Fruit fly (Drosophila melanogaster) whole organism, embryonic: ENCODE data around the gene Gale.

Experiments used
- ATbp ChIP-seq: fragments of 200-800 bp; sonication (Bioruptor generic); optimal IDR thresholded peaks from 2 replicates; lab custom pipeline; 2017; ENCODE audit warnings: missing biosample characterization, mild to moderate bottlenecking, missing genetic modification characterization, missing genetic modification reagents
- Abd-B ChIP-seq: fragments of 200-800 bp; sonication (Bioruptor generic); optimal IDR thresholded peaks from 2 replicates; lab custom pipeline; 2018; ENCODE audit warnings: missing biosample characterization, mild to moderate bottlenecking, missing genetic modification characterization, moderate library complexity
- Atf-2 ChIP-seq: fragments of 200-800 bp; sonication (Bioruptor generic); optimal IDR thresholded peaks from 2 replicates; lab custom pipeline; 2016; ENCODE audit warnings: missing biosample characterization, missing genetic modification characterization
- B-H1 ChIP-seq: fragments of 200-800 bp; sonication (Bioruptor generic); IDR thresholded peaks from 3 replicates; pipeline ENCODE4 v1.3.6; 2022; ENCODE audit warnings: missing biosample characterization, missing genetic modification characterization
- B-H2 ChIP-seq: fragments of 200-800 bp; sonication (Bioruptor generic); optimal IDR thresholded peaks from 2 replicates; lab custom pipeline; 2018; ENCODE audit warnings: missing biosample characterization, mild to moderate bottlenecking, missing genetic modification characterization
- Bdp1 ChIP-seq: fragments of 200-800 bp; sonication (Bioruptor generic); optimal IDR thresholded peaks from 3 replicates; lab custom pipeline; 2016; ENCODE audit warnings: missing biosample characterization, missing genetic modification characterization
- CG10147 ChIP-seq: fragments of 200-800 bp; sonication (Bioruptor generic); optimal IDR thresholded peaks from 2 replicates; lab custom pipeline; 2019; ENCODE audit warnings: missing biosample characterization, mild to moderate bottlenecking, missing genetic modification characterization, moderate library complexity
- CG10366 ChIP-seq: fragments of 200-800 bp; sonication (Bioruptor generic); IDR thresholded peaks from 2 replicates; pipeline ENCODE4 v1.3.6; 2022; ENCODE audit warnings: missing biosample characterization, missing genetic modification characterization
- CG10565 ChIP-seq: fragments of 200-800 bp; sonication (Bioruptor generic); optimal IDR thresholded peaks from 3 replicates; lab custom pipeline; 2016; ENCODE audit warnings: missing biosample characterization, mild to moderate bottlenecking, missing genetic modification characterization
- CG11085 ChIP-seq: fragments of 200-800 bp; sonication (Bioruptor generic); IDR thresholded peaks from 2 replicates; pipeline ENCODE4 v1.3.6; 2022; ENCODE audit warnings: missing biosample characterization, missing genetic modification characterization
- CG11398 ChIP-seq: fragments of 200-800 bp; sonication (Bioruptor generic); optimal IDR thresholded peaks from 2 replicates; lab custom pipeline; 2016; ENCODE audit warnings: missing biosample characterization, missing genetic modification characterization
- CG1233 ChIP-seq: fragments of 200-800 bp; sonication (Bioruptor generic); optimal IDR thresholded peaks from 4 replicates; lab custom pipeline; 2018; ENCODE audit warnings: missing biosample characterization, mild to moderate bottlenecking, missing genetic modification characterization
- CG13123 ChIP-seq: fragments of 200-800 bp; sonication (Bioruptor generic); optimal IDR thresholded peaks from 2 replicates; lab custom pipeline; 2016; ENCODE audit warnings: missing biosample characterization, missing genetic modification characterization
- CG13424 ChIP-seq: fragments of 200-800 bp; sonication (Bioruptor generic); optimal IDR thresholded peaks from 2 replicates; lab custom pipeline; 2019; ENCODE audit warnings: missing biosample characterization, mild to moderate bottlenecking, missing genetic modification characterization, moderate library complexity
- CG15696 ChIP-seq: fragments of 200-800 bp; sonication (Bioruptor generic); optimal IDR thresholded peaks from 2 replicates; lab custom pipeline; 2019; ENCODE audit warnings: missing biosample characterization, mild to moderate bottlenecking, missing genetic modification characterization, moderate library complexity
- CG1792 ChIP-seq: fragments of 200-800 bp; sonication (Bioruptor generic); optimal IDR thresholded peaks from 2 replicates; lab custom pipeline; 2016; ENCODE audit warnings: missing biosample characterization, missing genetic modification characterization
- CG18599 ChIP-seq: fragments of 200-800 bp; sonication (Bioruptor generic); optimal IDR thresholded peaks from 3 replicates; lab custom pipeline; 2017; ENCODE audit warnings: missing biosample characterization, missing genetic modification characterization, mild to moderate bottlenecking, moderate library complexity, missing genetic modification reagents
- CG2116 ChIP-seq: fragments of 200-800 bp; sonication (Bioruptor generic); optimal IDR thresholded peaks from 3 replicates; lab custom pipeline; 2018; ENCODE audit warnings: missing biosample characterization, mild to moderate bottlenecking, missing genetic modification characterization
- CG2129 ChIP-seq: fragments of 200-800 bp; sonication (Bioruptor generic); IDR thresholded peaks from 2 replicates; pipeline ENCODE4 v1.3.6; 2022; ENCODE audit warnings: missing biosample characterization, missing genetic modification characterization; ENCODE audit not compliant: partially characterized antibody
- CG30403 ChIP-seq: fragments of 200-800 bp; sonication (Bioruptor generic); optimal IDR thresholded peaks from 3 replicates; lab custom pipeline; 2016; ENCODE audit warnings: missing biosample characterization, missing genetic modification characterization
- CG4404 ChIP-seq: fragments of 200-800 bp; sonication (Bioruptor generic); IDR thresholded peaks from 2 replicates; pipeline ENCODE4 v1.3.6; 2022; ENCODE audit warnings: missing biosample characterization, missing genetic modification characterization
- CG5953 ChIP-seq: fragments of 200-800 bp; sonication (Bioruptor generic); IDR thresholded peaks from 2 replicates; pipeline ENCODE4 v1.3.6; 2022; ENCODE audit warnings: missing biosample characterization, missing genetic modification characterization
- CG6654 ChIP-seq: fragments of 200-800 bp; sonication (Bioruptor generic); optimal IDR thresholded peaks from 2 replicates; lab custom pipeline; 2017; ENCODE audit warnings: missing biosample characterization, mild to moderate bottlenecking, missing genetic modification characterization
- CG6683 ChIP-seq: fragments of 200-800 bp; sonication (Bioruptor generic); optimal IDR thresholded peaks from 2 replicates; lab custom pipeline; 2017; ENCODE audit warnings: missing biosample characterization, mild to moderate bottlenecking, missing genetic modification characterization, missing genetic modification reagents
- CG7786 ChIP-seq: fragments of 200-800 bp; sonication (Bioruptor generic); optimal IDR thresholded peaks from 2 replicates; lab custom pipeline; 2016; ENCODE audit warnings: missing biosample characterization, missing genetic modification characterization
- CG8359 ChIP-seq: fragments of 200-800 bp; sonication (Bioruptor generic); optimal IDR thresholded peaks from 2 replicates; lab custom pipeline; 2017; ENCODE audit warnings: missing biosample characterization, mild to moderate bottlenecking, missing genetic modification characterization, borderline replicate concordance
- Dip3 ChIP-seq: fragments of 200-800 bp; sonication (Bioruptor generic); optimal IDR thresholded peaks from 3 replicates; lab custom pipeline; 2016; ENCODE audit warnings: missing biosample characterization, missing genetic modification characterization
- Doc3 ChIP-seq: fragments of 200-800 bp; sonication (Bioruptor generic); IDR thresholded peaks from 3 replicates; pipeline ENCODE4 v1.3.6; 2022; ENCODE audit warnings: missing biosample characterization, missing genetic modification characterization; ENCODE audit not compliant: partially characterized antibody
- Elba2 ChIP-seq: fragments of 200-800 bp; sonication (Bioruptor generic); optimal IDR thresholded peaks from 3 replicates; lab custom pipeline; 2016; ENCODE audit warnings: missing biosample characterization, missing genetic modification characterization
- HLH3B ChIP-seq: fragments of 200-800 bp; sonication (Bioruptor generic); IDR thresholded peaks from 2 replicates; pipeline ENCODE4 v1.3.6; 2022; ENCODE audit warnings: missing biosample characterization, missing genetic modification characterization
- Lhr ChIP-seq: fragments of 200-800 bp; sonication (Bioruptor generic); optimal IDR thresholded peaks from 3 replicates; lab custom pipeline; 2017; ENCODE audit warnings: mild to moderate bottlenecking, missing biosample characterization, missing genetic modification reagents, missing genetic modification characterization
- NC2α ChIP-seq: fragments of 200-800 bp; sonication (Bioruptor generic); optimal IDR thresholded peaks from 2 replicates; lab custom pipeline; 2016; ENCODE audit warnings: missing biosample characterization, missing genetic modification characterization
- Neu2 ChIP-seq: fragments of 200-800 bp; sonication (Bioruptor generic); optimal IDR thresholded peaks from 3 replicates; lab custom pipeline; 2016; ENCODE audit warnings: missing biosample characterization, missing genetic modification characterization, borderline replicate concordance
- Sin3A ChIP-seq: fragments of >200 bp; optimal IDR thresholded peaks from 2 replicates; lab custom pipeline; 2018
- aop ChIP-seq: fragments of 200-800 bp; sonication (Bioruptor generic); IDR thresholded peaks from 2 replicates; pipeline ENCODE4 v1.3.6; 2022; ENCODE audit warnings: missing biosample characterization, missing genetic modification characterization
- ase ChIP-seq: fragments of 200-800 bp; sonication (Bioruptor generic); IDR thresholded peaks from 3 replicates; pipeline ENCODE4 v1.3.6; 2022; ENCODE audit warnings: missing biosample characterization, missing genetic modification characterization
- caup ChIP-seq: fragments of 200-800 bp; sonication (Bioruptor generic); optimal IDR thresholded peaks from 3 replicates; lab custom pipeline; 2017; ENCODE audit warnings: missing biosample characterization, mild to moderate bottlenecking, missing genetic modification characterization, moderate library complexity; ENCODE audit not compliant: severe bottlenecking
- chm ChIP-seq: fragments of 200-800 bp; sonication (Bioruptor generic); IDR thresholded peaks from 2 replicates; pipeline ENCODE4 v1.3.6; 2022; ENCODE audit warnings: missing biosample characterization, missing genetic modification characterization
- croc ChIP-seq: fragments of 200-800 bp; sonication (Bioruptor generic); conservative IDR thresholded peaks from 3 replicates; pipeline ENCODE4 v1.3.6; 2022; ENCODE audit warnings: missing biosample characterization, missing genetic modification characterization
- dm ChIP-seq: fragments of 200-800 bp; sonication (Bioruptor generic); optimal IDR thresholded peaks from 3 replicates; lab custom pipeline; 2016; ENCODE audit warnings: missing biosample characterization, missing genetic modification characterization
- esg ChIP-seq: fragments of 200-800 bp; sonication (Bioruptor generic); conservative IDR thresholded peaks from 2 replicates; pipeline ENCODE4 v1.3.6; 2022; ENCODE audit warnings: missing biosample characterization, missing genetic modification characterization
- ftz-f1 ChIP-seq: fragments of 200-800 bp; sonication (Bioruptor generic); optimal IDR thresholded peaks from 2 replicates; lab custom pipeline; 2016; ENCODE audit warnings: missing biosample characterization, missing genetic modification characterization
- ken ChIP-seq: fragments of 200-800 bp; sonication (Bioruptor generic); IDR thresholded peaks from 3 replicates; pipeline ENCODE4 v1.3.6; 2022; ENCODE audit warnings: missing biosample characterization, missing genetic modification characterization
- klu ChIP-seq: fragments of 200-800 bp; sonication (Bioruptor generic); IDR thresholded peaks from 2 replicates; pipeline ENCODE4 v1.3.6; 2022; ENCODE audit warnings: missing biosample characterization, missing genetic modification characterization
- mld ChIP-seq: fragments of 200-800 bp; sonication (Bioruptor generic); IDR thresholded peaks from 3 replicates; pipeline ENCODE4 v1.3.6; 2022; ENCODE audit warnings: missing biosample characterization, missing genetic modification characterization; ENCODE audit not compliant: partially characterized antibody
- nau ChIP-seq: fragments of 200-800 bp; sonication (Bioruptor generic); optimal IDR thresholded peaks from 3 replicates; lab custom pipeline; 2017; ENCODE audit warnings: missing biosample characterization, mild to moderate bottlenecking, missing genetic modification characterization, missing genetic modification reagents
- sob ChIP-seq: fragments of 200-800 bp; sonication (Bioruptor generic); IDR thresholded peaks from 2 replicates; pipeline ENCODE4 v1.3.6; 2022; ENCODE audit warnings: missing biosample characterization, missing genetic modification characterization
- tgo ChIP-seq: fragments of 200-800 bp; sonication (Bioruptor generic); IDR thresholded peaks from 3 replicates; pipeline ENCODE4 v1.3.6; 2022; ENCODE audit warnings: missing biosample characterization, missing genetic modification characterization
- toy ChIP-seq: fragments of 200-800 bp; sonication (Bioruptor generic); IDR thresholded peaks from 2 replicates; pipeline ENCODE4 v1.3.6; 2022; ENCODE audit warnings: missing biosample characterization, missing genetic modification characterization
- trem ChIP-seq: fragments of 200-800 bp; optimal IDR thresholded peaks from 3 replicates; lab custom pipeline; 2019; ENCODE audit warnings: missing biosample characterization, mild to moderate bottlenecking, missing genetic modification characterization, moderate library complexity
- twi ChIP-seq: fragments of 200-800 bp; optimal IDR thresholded peaks from 2 replicates; lab custom pipeline; 2019; ENCODE audit warnings: missing biosample characterization, mild to moderate bottlenecking, missing genetic modification characterization, moderate library complexity

Gene Gale

dm6 chr3L:616482-617148 is 31.7 kb upstream of the Gale start (continued):
- no peak for TF ChIP-seq CG13424 (tag; lab: Kevin White, UChicago)
- no peak for TF ChIP-seq CG4404 (GFP tag; lab: Robert Waterston, UW)
- TF ChIP-seq B-H2 (GFP tag; lab: Kevin White, UChicago): peak; percentile 70
- peak; percentile 53 for TF ChIP-seq chm (GFP tag; lab: Robert Waterston, UW)
- no peak for TF ChIP-seq ase
- TF ChIP-seq CG11085 (GFP tag; lab: Robert Waterston, UW): no peak
- no peak for TF ChIP-seq CG10147 (GFP tag; lab: Kevin White, UChicago)
- no peak for TF ChIP-seq aop (GFP tag; lab: Robert Waterston, UW)
- TF ChIP-seq Dip3 (GFP tag; lab: Kevin White, UChicago): no peak
- TF ChIP-seq esg: no peak
- TF ChIP-seq CG30403: no peak
- TF ChIP-seq dm (GFP tag; lab: Kevin White, UChicago): peak; percentile 18
- TF ChIP-seq Sin3A: no peak
- TF ChIP-seq CG2129: no peak
- no peak for TF ChIP-seq CG13123
- TF ChIP-seq Doc3 (GFP tag; lab: Robert Waterston, UW): no peak
- TF ChIP-seq HLH3B (GFP tag; lab: Robert Waterston, UW): no peak
- TF ChIP-seq caup (GFP tag; lab: Kevin White, UChicago): peak; percentile 33
- no peak for TF ChIP-seq Bdp1
- TF ChIP-seq ATbp: no peak
- peak; percentile 52 for TF ChIP-seq nau
- TF ChIP-seq Elba2 (GFP tag; lab: Kevin White, UChicago): no peak
- no peak for TF ChIP-seq CG15696 (tag; lab: Kevin White, UChicago)
- no peak for TF ChIP-seq toy (GFP tag; lab: Robert Waterston, UW)
- TF ChIP-seq CG2116: no peak
- no peak for TF ChIP-seq CG1792 (GFP tag; lab: Kevin White, UChicago)
- no peak for TF ChIP-seq Lhr (GFP tag; lab: Kevin White, UChicago)
- TF ChIP-seq sob (GFP tag; lab: Robert Waterston, UW): no peak
- no peak for TF ChIP-seq ken (GFP tag; lab: Robert Waterston, UW)
- no peak for TF ChIP-seq Abd-B (GFP tag; lab: Kevin White, UChicago)
- TF ChIP-seq CG10565: no peak
- peak; percentile 26 for TF ChIP-seq ftz-f1
- no peak for TF ChIP-seq tgo (GFP tag; lab: Robert Waterston, UW)
- no peak for TF ChIP-seq CG1233 (GFP tag; lab: Kevin White, UChicago)
- TF ChIP-seq NC2α (GFP tag; lab: Kevin White, UChicago): no peak
- TF ChIP-seq Neu2: no peak
- no peak for TF ChIP-seq klu (GFP tag; lab: Robert Waterston, UW)
- no peak for TF ChIP-seq CG6654
- no peak for TF ChIP-seq CG8359
- TF ChIP-seq B-H1 (GFP tag; lab: Robert Waterston, UW): no peak
- TF ChIP-seq Atf-2: no peak
- no peak for TF ChIP-seq trem (tag; lab: Kevin White, UChicago)
- no peak for TF ChIP-seq mld (GFP tag; lab: Robert Waterston, UW)
- no peak for TF ChIP-seq CG10366 (GFP tag; lab: Robert Waterston, UW)
- TF ChIP-seq croc (GFP tag; lab: Robert Waterston, UW): no peak
- TF ChIP-seq CG7786: no peak
- no peak for TF ChIP-seq CG11398 (GFP tag; lab: Kevin White, UChicago)
- TF ChIP-seq CG6683: no peak
- TF ChIP-seq twi (tag; lab: Kevin White, UChicago): no peak
- TF ChIP-seq CG5953 (GFP tag; lab: Robert Waterston, UW): no peak
- TF ChIP-seq CG18599 (GFP tag; lab: Kevin White, UChicago): peak; percentile 14
